Fruit fly (Drosophila melanogaster) whole organism, embryonic: ENCODE results near the gene CG13108.
A peak's percentile ranks its signal among the peaks of the same experiment; 100 is the strongest.

Experiments used
- Atf3 ChIP-seq: fragments of 200-800 bp; sonication (Bioruptor generic); optimal IDR thresholded peaks from 3 replicates; lab custom pipeline; 2016; ENCODE audit warnings: missing biosample characterization, missing genetic modification characterization
- CG10147 ChIP-seq: fragments of 200-800 bp; sonication (Bioruptor generic); optimal IDR thresholded peaks from 2 replicates; lab custom pipeline; 2019; ENCODE audit warnings: missing biosample characterization, mild to moderate bottlenecking, missing genetic modification characterization, moderate library complexity
- CG10209 ChIP-seq: fragments of 200-800 bp; sonication (Bioruptor generic); optimal IDR thresholded peaks from 3 replicates; lab custom pipeline; 2017; ENCODE audit warnings: missing biosample characterization, mild to moderate bottlenecking, missing genetic modification characterization, missing genetic modification reagents
- CG10267 ChIP-seq: fragments of 200-800 bp; sonication (Bioruptor generic); optimal IDR thresholded peaks from 2 replicates; lab custom pipeline; 2018; ENCODE audit warnings: missing biosample characterization, mild to moderate bottlenecking, missing genetic modification characterization, moderate library complexity
- CG10565 ChIP-seq: fragments of 200-800 bp; sonication (Bioruptor generic); optimal IDR thresholded peaks from 3 replicates; lab custom pipeline; 2016; ENCODE audit warnings: missing biosample characterization, mild to moderate bottlenecking, missing genetic modification characterization
- CG11093 ChIP-seq: fragments of 200-800 bp; sonication (Bioruptor generic); IDR thresholded peaks from 3 replicates; pipeline ENCODE4 v1.3.6; 2022; ENCODE audit warnings: missing biosample characterization, missing genetic modification characterization
- CG11696 ChIP-seq: fragments of 200-800 bp; sonication (Bioruptor generic); IDR thresholded peaks from 2 replicates; pipeline ENCODE4 v1.3.6; 2022; ENCODE audit warnings: missing biosample characterization, missing genetic modification characterization
- CG12071 ChIP-seq: fragments of 200-800 bp; sonication (Bioruptor generic); optimal IDR thresholded peaks from 3 replicates; lab custom pipeline; 2018; ENCODE audit warnings: missing biosample characterization, mild to moderate bottlenecking, missing genetic modification characterization
- CG12769 ChIP-seq: fragments of 200-800 bp; sonication (Bioruptor generic); optimal IDR thresholded peaks from 2 replicates; lab custom pipeline; 2019; ENCODE audit warnings: missing biosample characterization, mild to moderate bottlenecking, missing genetic modification characterization, moderate library complexity
- CG13287 ChIP-seq: fragments of 200-800 bp; sonication (Bioruptor generic); IDR thresholded peaks from 2 replicates; pipeline ENCODE4 v1.3.6; 2022; ENCODE audit warnings: missing biosample characterization, missing genetic modification characterization; ENCODE audit not compliant: partially characterized antibody
- CG14441 ChIP-seq: fragments of 200-800 bp; sonication (Bioruptor generic); IDR thresholded peaks from 2 replicates; pipeline ENCODE4 v1.3.6; 2022; ENCODE audit warnings: missing biosample characterization, missing genetic modification characterization
- CG15011 ChIP-seq: fragments of 200-800 bp; sonication (Bioruptor generic); optimal IDR thresholded peaks from 3 replicates; lab custom pipeline; 2018; ENCODE audit warnings: missing biosample characterization, mild to moderate bottlenecking, missing genetic modification characterization
- CG18011 ChIP-seq: fragments of 200-800 bp; sonication (Bioruptor generic); optimal IDR thresholded peaks from 2 replicates; lab custom pipeline; 2017; ENCODE audit warnings: missing biosample characterization, missing genetic modification characterization, mild to moderate bottlenecking, moderate library complexity, missing genotype
- CG2712 ChIP-seq: fragments of 200-800 bp; optimal IDR thresholded peaks from 3 replicates; lab custom pipeline; 2019; ENCODE audit warnings: missing biosample characterization, mild to moderate bottlenecking, missing genetic modification characterization, moderate library complexity
- CG31388 ChIP-seq: fragments of 200-800 bp; sonication (Bioruptor generic); optimal IDR thresholded peaks from 2 replicates; lab custom pipeline; 2016; ENCODE audit warnings: missing biosample characterization, missing genetic modification characterization
- CG4617 ChIP-seq: fragments of 200-800 bp; sonication (Bioruptor generic); optimal IDR thresholded peaks from 3 replicates; lab custom pipeline; 2016; ENCODE audit warnings: missing biosample characterization, missing genetic modification characterization, borderline replicate concordance
- CG6854 ChIP-seq: fragments of 200-800 bp; sonication (Bioruptor generic); optimal IDR thresholded peaks from 3 replicates; lab custom pipeline; 2017; ENCODE audit warnings: missing biosample characterization, mild to moderate bottlenecking, missing genetic modification characterization
- CG8281 ChIP-seq: fragments of 200-800 bp; sonication (Bioruptor generic); optimal IDR thresholded peaks from 2 replicates; lab custom pipeline; 2018; ENCODE audit warnings: missing biosample characterization, mild to moderate bottlenecking, missing genetic modification characterization, moderate library complexity
- Dll ChIP-seq: fragments of 200-800 bp; sonication (Bioruptor generic); IDR thresholded peaks from 4 replicates; pipeline ENCODE4 v1.3.6; 2022; ENCODE audit warnings: missing biosample characterization, missing genetic modification characterization; ENCODE audit not compliant: partially characterized antibody
- H15 ChIP-seq: fragments of 200-800 bp; sonication (Bioruptor generic); IDR thresholded peaks from 3 replicates; pipeline ENCODE4 v1.3.6; 2022; ENCODE audit warnings: missing biosample characterization, missing genetic modification characterization
- H2.0 ChIP-seq: fragments of 200-800 bp; sonication (Bioruptor generic); IDR thresholded peaks from 2 replicates; pipeline ENCODE4 v1.3.6; 2022; ENCODE audit warnings: missing biosample characterization, missing genetic modification characterization
- HLH4C ChIP-seq: fragments of 200-800 bp; sonication (Bioruptor generic); IDR thresholded peaks from 3 replicates; pipeline ENCODE4 v1.3.6; 2022; ENCODE audit warnings: missing biosample characterization, missing genetic modification characterization; ENCODE audit not compliant: partially characterized antibody
- Med ChIP-seq: fragments of 200-800 bp; sonication (Bioruptor generic); peaks from one replicate; lab custom pipeline; 2016; ENCODE audit warnings: missing biosample characterization, missing genetic modification characterization, mild to moderate bottlenecking, inconsistent platforms, moderate library complexity
- NFAT ChIP-seq: fragments of 200-800 bp; sonication (Bioruptor generic); IDR thresholded peaks from 2 replicates; pipeline ENCODE4 v1.3.6; 2022; ENCODE audit warnings: missing biosample characterization, missing genetic modification characterization
- Trl ChIP-seq, 3 experiments: fragments of >200 bp in 2 of 3; fragments of 200-800 bp in 1 of 3; sonication (Bioruptor generic) in 1 of 3; optimal IDR thresholded peaks; 2 replicates in 1 of 3; 3 replicates in 2 of 3; lab custom pipeline; 2016 to 2017; ENCODE audit warnings: missing biosample characterization in 1 of 3, missing genetic modification characterization in 1 of 3
- Usf ChIP-seq: fragments of 200-800 bp; sonication (Bioruptor generic); optimal IDR thresholded peaks from 2 replicates; lab custom pipeline; 2017; ENCODE audit warnings: missing genotype, missing biosample characterization, missing genetic modification characterization
- Vsx1 ChIP-seq: fragments of 200-800 bp; sonication (Bioruptor generic); optimal IDR thresholded peaks from 2 replicates; lab custom pipeline; 2017; ENCODE audit warnings: missing biosample characterization, mild to moderate bottlenecking, missing genetic modification characterization, missing genetic modification reagents
- bsh ChIP-seq, 2 experiments: fragments of 200-800 bp; sonication (Bioruptor generic); optimal IDR thresholded peaks; 2 replicates each; lab custom pipeline; 2017 to 2018; ENCODE audit warnings: mild to moderate bottlenecking in 2 of 2, missing biosample characterization in 2 of 2, missing genetic modification characterization in 2 of 2, moderate library complexity in 1 of 2
- cad ChIP-seq: fragments of >200 bp; optimal IDR thresholded peaks from 2 replicates; lab custom pipeline; 2017; ENCODE audit warnings: missing biosample characterization, missing genetic modification characterization
- crc ChIP-seq: fragments of 200-800 bp; sonication (Bioruptor generic); optimal IDR thresholded peaks from 2 replicates; lab custom pipeline; 2016; ENCODE audit warnings: missing biosample characterization, missing genetic modification characterization
- crol ChIP-seq: fragments of 200-800 bp; sonication (Bioruptor generic); IDR thresholded peaks from 2 replicates; pipeline ENCODE4 v1.3.6; 2022; ENCODE audit warnings: missing biosample characterization, missing genetic modification characterization
- dati ChIP-seq: fragments of 200-800 bp; sonication (Bioruptor generic); IDR thresholded peaks from 2 replicates; pipeline ENCODE4 v1.3.6; 2022; ENCODE audit warnings: missing biosample characterization, missing genetic modification characterization
- dimm ChIP-seq: fragments of 200-800 bp; sonication (Bioruptor generic); IDR thresholded peaks from 2 replicates; pipeline ENCODE4 v1.3.6; 2022; ENCODE audit warnings: missing biosample characterization, missing genetic modification characterization
- disco-r ChIP-seq: fragments of 200-800 bp; sonication (Bioruptor generic); optimal IDR thresholded peaks from 2 replicates; lab custom pipeline; 2016; ENCODE audit warnings: missing biosample characterization, missing genetic modification characterization
- dm ChIP-seq: fragments of 200-800 bp; sonication (Bioruptor generic); optimal IDR thresholded peaks from 3 replicates; lab custom pipeline; 2016; ENCODE audit warnings: missing biosample characterization, missing genetic modification characterization
- eyg ChIP-seq: fragments of 200-800 bp; sonication (Bioruptor generic); optimal IDR thresholded peaks from 3 replicates; lab custom pipeline; 2016; ENCODE audit warnings: missing biosample characterization, missing genetic modification characterization
- hb ChIP-seq: fragments of 200-800 bp; sonication (Bioruptor generic); IDR thresholded peaks from 3 replicates; pipeline ENCODE4 v1.3.6; 2022; ENCODE audit warnings: missing biosample characterization, missing genetic modification characterization; ENCODE audit not compliant: partially characterized antibody
- hth ChIP-seq: fragments of >200 bp; optimal IDR thresholded peaks from 2 replicates; lab custom pipeline; 2017; ENCODE audit warnings: inconsistent platforms
- lov ChIP-seq, 2 experiments: fragments of 200-800 bp in 1 of 2; fragments of >200 bp in 1 of 2; sonication (Bioruptor generic) in 1 of 2; IDR thresholded peaks in 1 of 2; optimal IDR thresholded peaks in 1 of 2; 2 replicates in 1 of 2; 3 replicates in 1 of 2; pipeline versions ENCODE4 v1.3.6 to Lab custom; 2017 to 2022; ENCODE audit warnings: missing biosample characterization in 1 of 2, missing genetic modification characterization in 1 of 2
- nom ChIP-seq: fragments of 200-800 bp; sonication (Bioruptor generic); optimal IDR thresholded peaks from 2 replicates; lab custom pipeline; 2017; ENCODE audit warnings: missing biosample characterization, missing genetic modification characterization, mild to moderate bottlenecking, moderate library complexity, missing genetic modification reagents
- pb ChIP-seq: fragments of 200-800 bp; sonication (Bioruptor generic); optimal IDR thresholded peaks from 3 replicates; lab custom pipeline; 2016; ENCODE audit warnings: missing biosample characterization, missing genetic modification characterization
- sd ChIP-seq: fragments of 200-800 bp; sonication (Bioruptor generic); optimal IDR thresholded peaks from 3 replicates; lab custom pipeline; 2018; ENCODE audit warnings: missing biosample characterization, mild to moderate bottlenecking, missing genetic modification characterization, moderate library complexity
- shn ChIP-seq: fragments of 200-800 bp; sonication (Bioruptor generic); optimal IDR thresholded peaks from 3 replicates; lab custom pipeline; 2016; ENCODE audit warnings: missing biosample characterization, missing genetic modification characterization
- sima ChIP-seq: fragments of 200-800 bp; sonication (Bioruptor generic); optimal IDR thresholded peaks from 2 replicates; lab custom pipeline; 2016; ENCODE audit warnings: missing biosample characterization, missing genetic modification characterization
- so ChIP-seq: fragments of 200-800 bp; sonication (Bioruptor generic); IDR thresholded peaks from 3 replicates; pipeline ENCODE4 v1.3.6; 2022; ENCODE audit warnings: missing biosample characterization, missing genetic modification characterization

Gene CG13108

DNA sequence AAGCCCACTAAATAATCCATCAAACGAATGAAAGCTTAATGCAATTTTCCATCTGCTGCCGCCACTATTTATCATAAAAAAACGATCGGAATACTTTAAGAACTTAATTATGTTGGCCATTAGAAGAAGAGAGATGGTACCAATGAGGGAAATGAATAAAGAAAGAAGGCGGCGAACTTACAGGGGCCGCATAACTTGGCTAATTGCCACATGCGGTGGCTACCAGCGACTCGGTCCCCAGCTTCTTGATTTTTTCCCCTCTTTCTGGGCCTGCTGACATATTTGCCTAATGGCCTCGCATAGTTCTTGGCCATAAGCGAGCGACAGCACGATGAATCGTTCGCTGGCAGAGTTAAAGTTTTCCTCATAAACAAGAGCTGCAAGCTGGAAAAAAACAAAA lies 3.9 kb upstream of the CG13108 start:
- no peak for TF ChIP-seq disco-r (GFP tag; lab: Kevin White, UChicago)
- peak; percentile 91 for TF ChIP-seq sd (tag; lab: Kevin White, UChicago)
- 0 out of 4 replicates have a peak, but pooled peaks have one; percentile 27 for TF ChIP-seq Dll (GFP tag; lab: Robert Waterston, UW)
- no peak for TF ChIP-seq HLH4C (GFP tag; lab: Robert Waterston, UW)
- peak; percentile 20 for TF ChIP-seq CG12769 (tag; lab: Kevin White, UChicago)
- TF ChIP-seq Med (GFP tag; lab: Kevin White, UChicago) = peak; percentile 8
- no peak for TF ChIP-seq crc (GFP tag; lab: Kevin White, UChicago)
- no peak for TF ChIP-seq CG10209 (GFP tag; lab: Kevin White, UChicago)
- TF ChIP-seq CG10267 (tag; lab: Kevin White, UChicago) = no peak
- no peak for TF ChIP-seq dm
- no peak for TF ChIP-seq shn (GFP tag; lab: Kevin White, UChicago)
- TF ChIP-seq so (GFP tag; lab: Robert Waterston, UW) = 0 out of 3 replicates have a peak, but pooled peaks have one; percentile 22
- no peak for TF ChIP-seq CG8281 (tag; lab: Kevin White, UChicago)
- 0 out of 2 replicates have a peak, but pooled peaks have one; percentile 20 for TF ChIP-seq crol (GFP tag; lab: Robert Waterston, UW)
- no peak for TF ChIP-seq H2.0 (GFP tag; lab: Robert Waterston, UW)

- TF ChIP-seq nom (GFP tag; lab: Kevin White, UChicago) (peak; percentile 23), CG11093 (GFP tag; lab: Robert Waterston, UW) (no peak)
These were observed 762 bp downstream of the CG13108 start for dm6 chr2L:9164797-9165196.

dm6 chr2L:9166399-9166980 lies 2.5 kb downstream of the CG13108 start, which contains the start of the genes CG9586 and tai:
TSS of gene CG9586 (minus strand) at chr2L:9166514.
TSS of gene tai (plus strand) at chr2L:9166778.
- TF ChIP-seq Atf3 (GFP tag; lab: Kevin White, UChicago) (peak; percentile 15), CG13287 (peak; percentile 76), CG10267 (tag; lab: Kevin White, UChicago) (peak; percentile 100), NFAT (GFP tag; lab: Robert Waterston, UW) (peak; percentile 59; the same call in 1 of the 2 replicates), Vsx1 (GFP tag; lab: Kevin White, UChicago) (peak; percentile 82), CG15011 (GFP tag; lab: Kevin White, UChicago) (peak; percentile 73), CG4617 (GFP tag; lab: Kevin White, UChicago) (peak; percentile 82), CG10147 (GFP tag; lab: Kevin White, UChicago) (peak; percentile 76), CG10565 (GFP tag; lab: Kevin White, UChicago) (no peak), eyg (GFP tag; lab: Kevin White, UChicago) (no peak), bsh (GFP tag; optimal IDR thresholded peaks at IDR 0.05; lab: Kevin White, UChicago) (peak in 1 of 2 experiments; percentile 86), CG14441 (GFP tag; lab: Robert Waterston, UW) (peak; percentile 79), dimm (GFP tag; lab: Robert Waterston, UW) (no peak), sima (GFP tag; lab: Kevin White, UChicago) (no peak), CG6854 (GFP tag; lab: Kevin White, UChicago) (peak; percentile 12), CG11696 (GFP tag; lab: Robert Waterston, UW) (peak; percentile 66), pb (no peak), cad (GFP tag; lab: Kevin White, UChicago) (no peak), CG31388 (peak; percentile 70), hth (lab: Kevin White, UChicago) (no peak), hb (GFP tag; lab: Robert Waterston, UW) (no peak), CG12071 (GFP tag; lab: Kevin White, UChicago) (no peak), lov (optimal IDR thresholded peaks at IDR 0.05; lab: Kevin White, UChicago) (no peak), lov (GFP tag; IDR thresholded peaks at IDR 0.05; lab: Robert Waterston, UW) (peak; percentile 83; the same call in 1 of the 3 replicates), H15 (GFP tag; lab: Robert Waterston, UW) (peak; percentile 70; the same call in 2 of the 3 replicates), Trl (optimal IDR thresholded peaks at IDR 0.05; lab: Kevin White, UChicago) (no peak), Trl (GFP tag; optimal IDR thresholded peaks at IDR 0.05; lab: Kevin White, UChicago) (peak; percentile 52), Usf (peak; percentile 44), CG18011 (GFP tag; lab: Kevin White, UChicago) (peak; percentile 73), dati (no peak), CG2712 (tag; lab: Kevin White, UChicago) (peak; percentile 90)
